Worm (Caenorhabditis elegans) whole organism, early embryonic: Measurements from ENCODE around the gene Y55F3AM.9.

Source experiments
- B0310.2 ChIP-seq: sonication (generic microtip); optimal IDR thresholded peaks from 2 replicates; lab custom pipeline; 2016; ENCODE audit warnings: mild to moderate bottlenecking, missing genetic modification characterization, missing compliant biosample characterization
- F13C5.2 ChIP-seq: sonication (generic microtip); optimal IDR thresholded peaks from 2 replicates; lab custom pipeline; 2017; ENCODE audit warnings: mild to moderate bottlenecking, missing genetic modification characterization, inconsistent platforms, missing compliant biosample characterization
- aly-1 ChIP-seq: sonication (generic microtip); optimal IDR thresholded peaks from 2 replicates; lab custom pipeline; 2016; ENCODE audit warnings: missing genetic modification characterization, missing compliant biosample characterization
- ama-1 ChIP-seq: fragments of 150-350 bp; optimal IDR thresholded peaks from 2 replicates; lab custom pipeline; 2014
- ceh-36 ChIP-seq: sonication (generic microtip); optimal IDR thresholded peaks from 2 replicates; lab custom pipeline; 2016; ENCODE audit warnings: missing genetic modification characterization, inconsistent platforms, missing compliant biosample characterization
- ets-7 ChIP-seq: sonication (generic microtip); optimal IDR thresholded peaks from 2 replicates; lab custom pipeline; 2016; ENCODE audit warnings: missing genotype, missing genetic modification characterization, missing compliant biosample characterization
- flt-1 ChIP-seq: fragments of 200-800 bp; sonication (Bioruptor generic); IDR thresholded peaks from 2 replicates; pipeline ENCODE4 v1.3.6; 2022; ENCODE audit warnings: missing genetic modification characterization, missing compliant biosample characterization
- hmbx-1 ChIP-seq: sonication (generic microtip); optimal IDR thresholded peaks from 2 replicates; lab custom pipeline; 2016; ENCODE audit warnings: mild to moderate bottlenecking, missing genetic modification characterization, missing compliant biosample characterization
- scrt-1 ChIP-seq: fragments of 200-800 bp; sonication (Bioruptor generic); IDR thresholded peaks from 2 replicates; pipeline ENCODE4 v1.3.6; 2022; ENCODE audit warnings: missing genetic modification characterization, missing compliant biosample characterization
- tbx-37 ChIP-seq: fragments of 200-800 bp; sonication (Bioruptor generic); conservative IDR thresholded peaks from 2 replicates; pipeline ENCODE4 v1.3.6; 2022; ENCODE audit warnings: missing genetic modification reagents, missing genetic modification characterization, missing compliant biosample characterization
- tra-4 ChIP-seq: sonication (generic microtip); optimal IDR thresholded peaks from 2 replicates; lab custom pipeline; 2017; ENCODE audit warnings: missing genetic modification characterization, missing compliant biosample characterization

DNA sequence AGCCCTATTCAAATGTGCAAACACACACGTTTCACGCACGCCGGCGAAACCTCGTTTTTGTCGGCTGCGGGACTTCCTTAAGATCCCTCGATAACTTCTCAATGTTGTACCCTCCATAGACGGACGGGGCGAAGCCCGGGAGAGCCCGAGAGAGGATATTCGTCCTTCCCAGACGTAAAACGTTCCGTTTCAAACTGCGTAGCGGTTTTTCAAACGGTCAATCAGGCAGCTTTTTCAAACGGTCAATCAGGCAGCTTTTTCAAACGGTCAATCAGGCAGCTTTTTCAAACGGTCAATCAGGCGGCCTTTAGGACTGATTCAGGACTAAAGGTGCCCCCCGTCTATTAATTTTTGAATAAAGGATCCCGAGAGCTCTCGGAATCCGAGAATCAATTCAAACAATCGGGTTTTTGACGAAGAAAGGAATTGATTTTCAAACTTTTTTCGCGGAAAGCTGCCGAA, 18.3 kb downstream of the Y55F3AM.9 start:
- no peak for TF ChIP-seq tra-4 (tag; lab: Kevin White, UChicago)
- TF ChIP-seq tbx-37 (GFP tag; lab: Robert Waterston, UW), result no peak
- TF ChIP-seq ets-7 (tag; lab: Kevin White, UChicago), result no peak
- no peak for TF ChIP-seq B0310.2 (tag; lab: Kevin White, UChicago)
- TF ChIP-seq ama-1, result peak; percentile 84
- peak; percentile 17 for TF ChIP-seq ceh-36 (tag; lab: Kevin White, UChicago)
- TF ChIP-seq flt-1, result no peak
- no peak for TF ChIP-seq F13C5.2 (tag; lab: Kevin White, UChicago)
- no peak for TF ChIP-seq aly-1 (tag; lab: Kevin White, UChicago)
- 0 out of 2 replicates have a peak, but pooled peaks have one; percentile 44 for TF ChIP-seq scrt-1
- no peak for TF ChIP-seq hmbx-1
